Worm (Caenorhabditis elegans): ENCODE results near the gene cup-16.

cup-16 gene

ce11 chrII:8751042-8751441, 44.1 kb downstream of the cup-16 start:
- TF ChIP-seq unc-62 (GFP tag; optimal IDR thresholded peaks at IDR 0.05) = no peak

ce11 chrII:8751686-8752085, 44.7 kb downstream of the cup-16 start, which contains the start of gene atf-2:
TSS of gene atf-2 (plus strand) at chrII:8751986.
- TF ChIP-seq unc-62 (GFP tag; optimal IDR thresholded peaks at IDR 0.05) = no peak

- no peak for TF ChIP-seq unc-62 (GFP tag; optimal IDR thresholded peaks at IDR 0.05)
Observed at ce11 chrII:8755270-8755669, 48.3 kb downstream of the cup-16 start, which contains the start of gene K08F8.7. TSS of gene K08F8.7 (minus strand) at chrII:8755370.

All from whole organism, dauer.